1 fruit fly cellular context compared by ENCODE assay signal in the genomic region with DNA sequence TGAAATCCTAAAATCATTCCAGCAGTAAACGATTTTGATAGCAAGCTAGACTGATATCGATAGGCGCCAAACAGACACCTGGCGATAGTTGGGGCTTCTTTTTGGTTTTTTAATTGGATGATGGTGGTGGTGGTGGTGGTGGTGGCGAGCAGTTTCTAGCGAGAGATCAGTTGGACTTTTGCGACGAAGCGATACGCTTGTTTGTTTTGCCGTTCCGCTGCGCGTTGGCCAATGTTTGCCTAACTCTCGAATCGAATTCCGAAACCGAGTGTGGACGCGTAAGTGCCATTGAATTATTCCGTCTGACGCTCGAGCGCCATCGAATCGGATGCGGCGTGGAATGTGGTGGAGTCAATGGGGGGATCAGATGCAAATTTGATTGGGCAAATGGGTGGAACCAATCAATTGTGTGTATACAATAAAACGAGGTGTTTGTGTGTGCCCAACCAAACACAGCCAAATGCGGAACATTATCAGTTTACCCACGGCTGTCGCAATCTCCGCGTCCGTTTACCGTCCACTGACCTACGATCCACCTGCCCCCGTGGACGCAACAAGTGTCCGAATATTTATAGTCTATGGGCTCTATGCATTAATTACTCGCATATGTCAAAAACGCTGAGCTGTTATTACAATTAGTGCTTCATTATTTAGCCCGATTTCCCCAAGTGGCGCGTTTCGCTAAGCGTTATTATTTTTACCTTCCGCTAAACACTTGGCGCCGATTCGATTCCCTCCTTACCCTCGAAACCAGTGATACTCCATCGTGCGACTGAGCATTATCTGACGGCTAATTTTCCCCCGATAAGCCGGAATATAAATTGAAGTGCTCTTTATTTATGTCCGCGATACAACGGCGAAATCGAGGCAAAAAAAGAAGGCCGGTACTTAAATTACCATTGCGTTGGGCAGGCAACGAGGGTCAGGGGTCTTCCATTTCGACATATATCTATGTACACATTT.
TF ChIP-seq lines count a peak whose summit lies in the region.

Gene CG17292, plus strand, starts transcription at position 91 of the 963 bp plus-strand sequence.

TF ChIP-seq in whole organism, embryonic, 481 proteins besides CTCF, POLR2A, EP300 and RAD21 (continued from another document and continues in another):
- TF ChIP-seq Abd-B (GFP tag; optimal IDR thresholded peaks at IDR 0.05; lab: Kevin White, UChicago) (no peak), sob (GFP tag; IDR thresholded peaks at IDR 0.05; lab: Robert Waterston, UW) (peak; percentile 86), odd (GFP tag; optimal IDR thresholded peaks at IDR 0.05; lab: Kevin White, UChicago) (peak; percentile 22), esg (GFP tag; conservative IDR thresholded peaks at IDR 0.05; lab: Robert Waterston, UW) (no peak), CG17328 (GFP tag; IDR thresholded peaks at IDR 0.05; lab: Robert Waterston, UW) (peak; percentile 50), CG11560 (tag; IDR thresholded peaks at IDR 0.05; lab: Robert Waterston, UW) (no peak), exex (tag; optimal IDR thresholded peaks at IDR 0.05; lab: Kevin White, UChicago) (peak; percentile 94), Hr51 (GFP tag; optimal IDR thresholded peaks at IDR 0.05; lab: Kevin White, UChicago) (peak in 1 of 2 experiments; percentile 23), vnd (GFP tag; IDR thresholded peaks at IDR 0.05; lab: Robert Waterston, UW; ENCODE audit: partially characterized antibody) (peak; percentile 80), CG10366 (GFP tag; IDR thresholded peaks at IDR 0.05; lab: Robert Waterston, UW) (peak; percentile 43; the same call in 1 of the 2 replicates), sc (optimal IDR thresholded peaks at IDR 0.05; lab: Kevin White, UChicago) (no peak), sc (GFP tag; optimal IDR thresholded peaks at IDR 0.05; lab: Kevin White, UChicago) (no peak), lilli (GFP tag; optimal IDR thresholded peaks at IDR 0.05; lab: Kevin White, UChicago) (peak; percentile 47), CoRest (tag; optimal IDR thresholded peaks at IDR 0.05; lab: Kevin White, UChicago) (peak; percentile 16), CG17612 (GFP tag; IDR thresholded peaks at IDR 0.05; lab: Robert Waterston, UW) (no peak), CG14710 (tag; optimal IDR thresholded peaks at IDR 0.05; lab: Kevin White, UChicago) (peak; percentile 14), CG31365 (tag; optimal IDR thresholded peaks at IDR 0.05; lab: Kevin White, UChicago) (peak; percentile 24), Sin3A (optimal IDR thresholded peaks at IDR 0.05; lab: Kevin White, UChicago) (no peak), Blimp-1 (GFP tag; optimal IDR thresholded peaks at IDR 0.05; lab: Kevin White, UChicago) (peak; percentile 32), Antp (GFP tag; optimal IDR thresholded peaks at IDR 0.05; lab: Kevin White, UChicago) (peak; percentile 20), oc (tag; optimal IDR thresholded peaks at IDR 0.05; lab: Kevin White, UChicago) (peak; percentile 70), Trl (optimal IDR thresholded peaks at IDR 0.05; lab: Kevin White, UChicago) (no peak), Trl (GFP tag; optimal IDR thresholded peaks at IDR 0.05; lab: Kevin White, UChicago) (peak; percentile 43), CG2875 (GFP tag; optimal IDR thresholded peaks at IDR 0.05; lab: Kevin White, UChicago) (peak; percentile 43), CG1603 (tag; optimal IDR thresholded peaks at IDR 0.05; lab: Kevin White, UChicago) (peak; percentile 61), bbx (GFP tag; IDR thresholded peaks at IDR 0.05; lab: Robert Waterston, UW; ENCODE audit: partially characterized antibody) (peak; percentile 95), Bdp1 (GFP tag; optimal IDR thresholded peaks at IDR 0.05; lab: Kevin White, UChicago) (no peak), CG7745 (tag; optimal IDR thresholded peaks at IDR 0.05; lab: Kevin White, UChicago) (no peak), Gsc (GFP tag; IDR thresholded peaks at IDR 0.05; lab: Robert Waterston, UW) (no peak), CG12236 (GFP tag; optimal IDR thresholded peaks at IDR 0.05; lab: Kevin White, UChicago) (no peak), CG11247 (GFP tag; IDR thresholded peaks at IDR 0.05; lab: Robert Waterston, UW) (peak; percentile 62; the same call in 1 of the 2 replicates), ato (GFP tag; IDR thresholded peaks at IDR 0.05; lab: Robert Waterston, UW; ENCODE audit: partially characterized antibody) (peak; percentile 84), CG14014 (GFP tag; IDR thresholded peaks at IDR 0.05; lab: Robert Waterston, UW) (peak; percentile 74; the same call in 1 of the 2 replicates), CG4360 (GFP tag; IDR thresholded peaks at IDR 0.05; lab: Robert Waterston, UW) (no peak), twi (tag; optimal IDR thresholded peaks at IDR 0.05; lab: Kevin White, UChicago) (no peak), D19A (tag; optimal IDR thresholded peaks at IDR 0.05; lab: Kevin White, UChicago) (peak; percentile 22), Usf (GFP tag; optimal IDR thresholded peaks at IDR 0.05; lab: Kevin White, UChicago) (no peak), phol (tag; optimal IDR thresholded peaks at IDR 0.05; lab: Kevin White, UChicago) (peak; percentile 27), br (optimal IDR thresholded peaks at IDR 0.05; lab: Kevin White, UChicago) (no peak), Camta (GFP tag; optimal IDR thresholded peaks at IDR 0.05; lab: Kevin White, UChicago) (no peak), CkIIα-i1 (GFP tag; IDR thresholded peaks at IDR 0.05; lab: Robert Waterston, UW) (no peak), CG4730 (GFP tag; IDR thresholded peaks at IDR 0.05; lab: Robert Waterston, UW) (no peak), Max (GFP tag; optimal IDR thresholded peaks at IDR 0.05; lab: Kevin White, UChicago) (no peak), dmrt11E (tag; optimal IDR thresholded peaks at IDR 0.05; lab: Kevin White, UChicago) (no peak), hb (GFP tag; IDR thresholded peaks at IDR 0.05; lab: Robert Waterston, UW; ENCODE audit: partially characterized antibody) (peak; percentile 84), btn (GFP tag; optimal IDR thresholded peaks at IDR 0.05; lab: Kevin White, UChicago) (no peak), hth (optimal IDR thresholded peaks at IDR 0.05; lab: Kevin White, UChicago) (no peak), Sry-β (GFP tag; optimal IDR thresholded peaks at IDR 0.05; lab: Kevin White, UChicago) (no peak), CG6272 (GFP tag; IDR thresholded peaks at IDR 0.05; lab: Robert Waterston, UW) (peak; percentile 49), sisA (GFP tag; IDR thresholded peaks at IDR 0.05; lab: Robert Waterston, UW) (peak; percentile 37), Hr39 (optimal IDR thresholded peaks at IDR 0.05; lab: Kevin White, UChicago) (no peak), CG18262 (tag; optimal IDR thresholded peaks at IDR 0.05; lab: Kevin White, UChicago) (no peak), Taf1 (GFP tag; IDR thresholded peaks at IDR 0.05; lab: Robert Waterston, UW) (0 out of 2 replicates have a peak, but pooled peaks have one; percentile 10), fru (optimal IDR thresholded peaks at IDR 0.05; lab: Kevin White, UChicago) (no peak), CG18476 (GFP tag; optimal IDR thresholded peaks at IDR 0.05; lab: Kevin White, UChicago) (no peak), slbo (GFP tag; IDR thresholded peaks at IDR 0.05; lab: Robert Waterston, UW) (peak; percentile 69), scrt (GFP tag; optimal IDR thresholded peaks at IDR 0.05; lab: Kevin White, UChicago) (no peak), Atf-2 (GFP tag; optimal IDR thresholded peaks at IDR 0.05; lab: Kevin White, UChicago) (no peak), Drgx (GFP tag; IDR thresholded peaks at IDR 0.05; lab: Robert Waterston, UW) (peak; percentile 58), CG2202 (tag; optimal IDR thresholded peaks at IDR 0.05; lab: Kevin White, UChicago) (no peak), Adf1 (GFP tag; IDR thresholded peaks at IDR 0.05; lab: Robert Waterston, UW) (peak; percentile 66), GATAe (GFP tag; conservative IDR thresholded peaks at IDR 0.05; lab: Robert Waterston, UW) (peak; percentile 18; the same call in 1 of the 2 replicates), CG9932 (GFP tag; IDR thresholded peaks at IDR 0.05; lab: Robert Waterston, UW) (peak; percentile 73), unc-4 (GFP tag; IDR thresholded peaks at IDR 0.05; lab: Robert Waterston, UW; ENCODE audit: partially characterized antibody) (peak; percentile 89), CG15601 (tag; optimal IDR thresholded peaks at IDR 0.05; lab: Kevin White, UChicago) (peak; percentile 33), CG10979 (tag; optimal IDR thresholded peaks at IDR 0.05; lab: Kevin White, UChicago) (peak; percentile 8), luna (GFP tag; optimal IDR thresholded peaks at IDR 0.05; lab: Kevin White, UChicago) (no peak), CG10274 (GFP tag; optimal IDR thresholded peaks at IDR 0.05; lab: Kevin White, UChicago) (peak; percentile 13), CG33213 (GFP tag; optimal IDR thresholded peaks at IDR 0.05; lab: Kevin White, UChicago) (peak; percentile 41), corto (GFP tag; optimal IDR thresholded peaks at IDR 0.05; lab: Kevin White, UChicago) (no peak), en (GFP tag; optimal IDR thresholded peaks at IDR 0.05; lab: Kevin White, UChicago) (no peak), CG1024 (GFP tag; IDR thresholded peaks at IDR 0.05; lab: Robert Waterston, UW) (peak; percentile 67), fu2 (GFP tag; optimal IDR thresholded peaks at IDR 0.05; lab: Kevin White, UChicago) (no peak), CG13894 (tag; optimal IDR thresholded peaks at IDR 0.05; lab: Kevin White, UChicago) (peak; percentile 62), CG10431 (GFP tag; optimal IDR thresholded peaks at IDR 0.05; lab: Kevin White, UChicago) (no peak), Fer2 (tag; optimal IDR thresholded peaks at IDR 0.05; lab: Kevin White, UChicago) (no peak), HLH3B (GFP tag; IDR thresholded peaks at IDR 0.05; lab: Robert Waterston, UW) (peak; percentile 60), Dek (tag; optimal IDR thresholded peaks at IDR 0.05; lab: Kevin White, UChicago) (peak; percentile 66), Ets65A (GFP tag; lab: Kevin White, UChicago) (no peak), gce (GFP tag; IDR thresholded peaks at IDR 0.05; lab: Robert Waterston, UW) (peak; percentile 75; the same call in 1 of the 3 replicates), Hand (GFP tag; optimal IDR thresholded peaks at IDR 0.05; lab: Kevin White, UChicago) (peak; percentile 30), CG7556 (GFP tag; optimal IDR thresholded peaks at IDR 0.05; lab: Kevin White, UChicago) (no peak), chn (GFP tag; optimal IDR thresholded peaks at IDR 0.05; lab: Kevin White, UChicago) (no peak), hkb (optimal IDR thresholded peaks at IDR 0.05; lab: Kevin White, UChicago) (no peak), hkb (GFP tag; IDR thresholded peaks at IDR 0.05; lab: Robert Waterston, UW) (peak; percentile 85), MESR4 (GFP tag; optimal IDR thresholded peaks at IDR 0.05; lab: Kevin White, UChicago) (peak; percentile 56), CG1792 (GFP tag; optimal IDR thresholded peaks at IDR 0.05; lab: Kevin White, UChicago) (peak; percentile 45), CG12942 (GFP tag; optimal IDR thresholded peaks at IDR 0.05; lab: Kevin White, UChicago) (peak; percentile 26), dan (GFP tag; IDR thresholded peaks at IDR 0.05; lab: Robert Waterston, UW) (no peak), Scr (GFP tag; IDR thresholded peaks at IDR 0.05; lab: Robert Waterston, UW; ENCODE audit: partially characterized antibody) (peak; percentile 90), Ssrp (tag; optimal IDR thresholded peaks at IDR 0.05; lab: Kevin White, UChicago) (peak; percentile 3), otp (GFP tag; IDR thresholded peaks at IDR 0.05; lab: Robert Waterston, UW) (peak; percentile 59; the same call in 1 of the 3 replicates), da (GFP tag; optimal IDR thresholded peaks at IDR 0.05; lab: Kevin White, UChicago) (no peak), pnt (GFP tag; optimal IDR thresholded peaks at IDR 0.05; lab: Kevin White, UChicago) (no peak), crp (GFP tag; optimal IDR thresholded peaks at IDR 0.05; lab: Kevin White, UChicago) (peak in 1 of 2 experiments; percentile 32), dati (GFP tag; IDR thresholded peaks at IDR 0.05; lab: Robert Waterston, UW) (0 out of 2 replicates have a peak, but pooled peaks have one; percentile 9), CG33557 (GFP tag; optimal IDR thresholded peaks at IDR 0.05; lab: Kevin White, UChicago) (peak; percentile 24), Fer3 (tag; optimal IDR thresholded peaks at IDR 0.05; lab: Kevin White, UChicago) (peak; percentile 30), bigmax (GFP tag; optimal IDR thresholded peaks at IDR 0.05; lab: Kevin White, UChicago) (no peak), tup (GFP tag; optimal IDR thresholded peaks at IDR 0.05; lab: Kevin White, UChicago) (no peak), caup (GFP tag; optimal IDR thresholded peaks at IDR 0.05; lab: Kevin White, UChicago; ENCODE audit: severe bottlenecking) (peak; percentile 76), mirr (GFP tag; optimal IDR thresholded peaks at IDR 0.05; lab: Kevin White, UChicago) (peak; percentile 62), stwl (tag; optimal IDR thresholded peaks at IDR 0.05; lab: Kevin White, UChicago) (peak; percentile 62), nau (GFP tag; optimal IDR thresholded peaks at IDR 0.05; lab: Kevin White, UChicago) (peak; percentile 76), CG13287 (GFP tag; IDR thresholded peaks at IDR 0.05; lab: Robert Waterston, UW; ENCODE audit: partially characterized antibody) (peak; percentile 95), Mes4 (GFP tag; optimal IDR thresholded peaks at IDR 0.05; lab: Kevin White, UChicago) (peak; percentile 27), run (tag; optimal IDR thresholded peaks at IDR 0.05; lab: Kevin White, UChicago) (peak; percentile 66), pzg (GFP tag; optimal IDR thresholded peaks at IDR 0.05; lab: Kevin White, UChicago) (peak; percentile 67), CG1602 (GFP tag; optimal IDR thresholded peaks at IDR 0.05; lab: Kevin White, UChicago) (no peak), tap (tag; optimal IDR thresholded peaks at IDR 0.05; lab: Kevin White, UChicago) (peak; percentile 24), CG14965 (GFP tag; optimal IDR thresholded peaks at IDR 0.05; lab: Kevin White, UChicago; ENCODE audit: borderline replicate concordance) (no peak), Optix (GFP tag; IDR thresholded peaks at IDR 0.05; lab: Robert Waterston, UW) (peak; percentile 62; the same call in 2 of the 3 replicates), wor (GFP tag; IDR thresholded peaks at IDR 0.05; lab: Robert Waterston, UW) (no peak), sima (GFP tag; optimal IDR thresholded peaks at IDR 0.05; lab: Kevin White, UChicago) (no peak), Chrac-16 (GFP tag; optimal IDR thresholded peaks at IDR 0.05; lab: Kevin White, UChicago) (no peak), CG7987 (GFP tag; optimal IDR thresholded peaks at IDR 0.05; lab: Kevin White, UChicago) (peak; percentile 55), ci (GFP tag; IDR thresholded peaks at IDR 0.05; lab: Robert Waterston, UW) (peak; percentile 84), shn (GFP tag; optimal IDR thresholded peaks at IDR 0.05; lab: Kevin White, UChicago) (peak; percentile 46), zen (tag; optimal IDR thresholded peaks at IDR 0.05; lab: Kevin White, UChicago) (no peak), bowl (GFP tag; IDR thresholded peaks at IDR 0.05; lab: Robert Waterston, UW) (peak; percentile 59; the same call in 1 of the 2 replicates)
